Worm (Caenorhabditis elegans) whole organism, early embryonic: Measurements from ENCODE around the gene cpt-4.

Source experiments
- aly-1 ChIP-seq: sonication (generic microtip); optimal IDR thresholded peaks from 2 replicates; lab custom pipeline; 2016; ENCODE audit warnings: missing genetic modification characterization, missing compliant biosample characterization
- ama-1 ChIP-seq: fragments of 150-350 bp; optimal IDR thresholded peaks from 2 replicates; lab custom pipeline; 2014
- ceh-13 ChIP-seq: fragments of 200-800 bp; sonication (Bioruptor generic); optimal IDR thresholded peaks from 2 replicates; lab custom pipeline; 2018; ENCODE audit warnings: mild to moderate bottlenecking, missing genetic modification characterization, missing compliant biosample characterization
- ceh-36 ChIP-seq: sonication (generic microtip); optimal IDR thresholded peaks from 2 replicates; lab custom pipeline; 2016; ENCODE audit warnings: missing genetic modification characterization, inconsistent platforms, missing compliant biosample characterization
- ets-7 ChIP-seq: sonication (generic microtip); optimal IDR thresholded peaks from 2 replicates; lab custom pipeline; 2016; ENCODE audit warnings: missing genotype, missing genetic modification characterization, missing compliant biosample characterization
- flt-1 ChIP-seq: fragments of 200-800 bp; sonication (Bioruptor generic); IDR thresholded peaks from 2 replicates; pipeline ENCODE4 v1.3.6; 2022; ENCODE audit warnings: missing genetic modification characterization, missing compliant biosample characterization
- hmbx-1 ChIP-seq: sonication (generic microtip); optimal IDR thresholded peaks from 2 replicates; lab custom pipeline; 2016; ENCODE audit warnings: mild to moderate bottlenecking, missing genetic modification characterization, missing compliant biosample characterization
- sea-1 ChIP-seq: fragments of 200-800 bp; sonication (Bioruptor generic); conservative IDR thresholded peaks from 2 replicates; pipeline ENCODE4 v1.3.6; 2022; ENCODE audit warnings: missing genetic modification characterization, missing compliant biosample characterization
- tbx-11 ChIP-seq: fragments of 200-800 bp; sonication (Bioruptor generic); IDR thresholded peaks from 2 replicates; pipeline ENCODE4 v1.3.6; 2022; ENCODE audit warnings: missing genetic modification characterization, missing compliant biosample characterization
- tra-4 ChIP-seq: sonication (generic microtip); optimal IDR thresholded peaks from 2 replicates; lab custom pipeline; 2017; ENCODE audit warnings: missing genetic modification characterization, missing compliant biosample characterization

- no peak for TF ChIP-seq ama-1
- TF ChIP-seq tra-4, result no peak
- no peak for TF ChIP-seq aly-1 (tag; lab: Kevin White, UChicago)
- no peak for TF ChIP-seq ets-7 (tag; lab: Kevin White, UChicago)
- TF ChIP-seq ceh-13 (GFP tag; lab: Kevin White, UChicago), result no peak
- no peak for TF ChIP-seq flt-1
- no peak for TF ChIP-seq hmbx-1 (tag; lab: Kevin White, UChicago)
- TF ChIP-seq tbx-11 (GFP tag; lab: Robert Waterston, UW), result no peak
- TF ChIP-seq ceh-36, result no peak
- no peak for TF ChIP-seq sea-1 (GFP tag; lab: Robert Waterston, UW)
Measured at ce11 chrV:4980094-4980493, 47.4 kb downstream of the cpt-4 start.
